Fruit fly (Drosophila melanogaster): ENCODE measurements around the gene mRpL21.

mRpL21 gene

DNA sequence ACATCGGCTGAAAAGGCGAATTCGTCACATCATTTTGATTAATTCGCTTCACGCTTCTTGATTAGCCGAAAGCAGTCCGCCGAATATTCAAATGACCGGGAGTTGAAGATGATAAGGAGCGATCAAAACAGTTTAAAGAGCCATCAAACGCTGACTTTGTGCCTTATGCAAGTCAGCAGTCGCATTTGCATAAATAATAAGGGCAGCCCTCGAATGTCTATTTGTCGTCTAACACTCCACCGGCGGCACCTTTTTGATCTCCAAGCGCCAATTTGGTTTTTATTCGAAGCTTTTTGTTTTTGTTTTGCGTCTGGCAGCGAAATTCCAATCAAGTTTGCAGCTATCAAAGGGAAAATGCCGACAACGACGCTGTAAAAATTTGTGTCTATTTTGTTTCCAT lies 29.2 kb downstream of the mRpL21 start:
- no peak for TF ChIP-seq CG9705 (GFP tag; optimal IDR thresholded peaks at IDR 0.05)

DNA sequence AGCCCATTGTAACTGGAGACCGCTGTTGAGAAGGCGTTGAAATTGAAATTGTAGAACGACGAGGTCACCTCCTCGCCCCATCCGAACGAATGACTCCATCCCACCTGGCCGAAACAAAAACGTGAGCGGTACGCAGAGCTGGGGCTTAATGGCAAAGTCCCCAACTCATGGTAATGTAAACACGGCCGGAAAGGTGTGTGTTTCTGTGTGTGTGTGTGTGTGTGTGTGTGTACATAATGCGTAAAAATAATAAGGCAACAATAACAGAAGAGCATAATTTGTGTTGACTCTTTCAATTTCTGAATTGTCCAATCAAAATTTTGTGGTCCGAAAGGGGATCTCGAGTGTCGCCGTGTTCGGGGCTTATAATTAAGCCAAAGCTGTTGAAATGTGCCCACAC lies 33.4 kb downstream of the mRpL21 start:
- TF ChIP-seq Mio (GFP tag; optimal IDR thresholded peaks at IDR 0.05) = no peak
- TF ChIP-seq Abd-B (GFP tag; optimal IDR thresholded peaks at IDR 0.05) = no peak
- TF ChIP-seq CG9705 (GFP tag; optimal IDR thresholded peaks at IDR 0.05) = no peak
- no peak for TF ChIP-seq dmrt93B (GFP tag; optimal IDR thresholded peaks at IDR 0.05)
- no peak for TF ChIP-seq psq (GFP tag; optimal IDR thresholded peaks at IDR 0.05)
- TF ChIP-seq usp (GFP tag; optimal IDR thresholded peaks at IDR 0.05) = no peak
- TF ChIP-seq dl (GFP tag; optimal IDR thresholded peaks at IDR 0.05; ENCODE audit: insufficient read depth in 1 of 2, partially characterized antibody in 2 of 2) = no peak
- no peak for TF ChIP-seq pan (optimal IDR thresholded peaks at IDR 0.05)
- TF ChIP-seq Jra (GFP tag; optimal IDR thresholded peaks at IDR 0.05) = no peak
- TF ChIP-seq brk (GFP tag; optimal IDR thresholded peaks at IDR 0.05) = no peak
- no peak for TF ChIP-seq dsf (GFP tag; optimal IDR thresholded peaks at IDR 0.05; ENCODE audit: borderline replicate concordance)
- TF ChIP-seq sv (GFP tag; optimal IDR thresholded peaks at IDR 0.05) = no peak
- no peak for TF ChIP-seq Dfd (GFP tag; optimal IDR thresholded peaks at IDR 0.05)
- TF ChIP-seq tai (GFP tag; optimal IDR thresholded peaks at IDR 0.05) = no peak
- no peak for TF ChIP-seq ey (GFP tag; optimal IDR thresholded peaks at IDR 0.05)
- no peak for TF ChIP-seq Hr83 (GFP tag; optimal IDR thresholded peaks at IDR 0.05; ENCODE audit: poor library complexity, severe bottlenecking)

DNA sequence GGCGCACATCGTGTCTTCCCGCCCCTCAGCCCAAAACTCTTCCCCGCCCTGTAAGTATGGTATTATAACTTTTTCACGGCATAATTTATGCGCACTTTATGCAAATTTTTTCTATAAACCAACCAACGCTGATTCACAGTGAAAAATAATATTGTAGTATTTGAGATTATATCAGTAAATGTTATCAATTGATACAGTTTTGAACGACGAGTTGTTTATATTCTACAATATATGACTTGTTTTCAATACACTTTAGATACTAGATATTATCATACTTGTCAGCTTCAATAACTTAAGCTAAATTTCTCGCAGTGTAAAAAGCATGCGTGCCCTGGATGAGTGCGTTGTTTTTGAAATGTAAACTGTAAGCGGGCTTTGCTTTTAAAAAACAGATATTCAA lies 38.5 kb downstream of the mRpL21 start:
- TF ChIP-seq pan (optimal IDR thresholded peaks at IDR 0.05) = no peak
- TF ChIP-seq ey (GFP tag; optimal IDR thresholded peaks at IDR 0.05) = no peak
- TF ChIP-seq HLH106 (tag; optimal IDR thresholded peaks at IDR 0.05) = no peak

DNA sequence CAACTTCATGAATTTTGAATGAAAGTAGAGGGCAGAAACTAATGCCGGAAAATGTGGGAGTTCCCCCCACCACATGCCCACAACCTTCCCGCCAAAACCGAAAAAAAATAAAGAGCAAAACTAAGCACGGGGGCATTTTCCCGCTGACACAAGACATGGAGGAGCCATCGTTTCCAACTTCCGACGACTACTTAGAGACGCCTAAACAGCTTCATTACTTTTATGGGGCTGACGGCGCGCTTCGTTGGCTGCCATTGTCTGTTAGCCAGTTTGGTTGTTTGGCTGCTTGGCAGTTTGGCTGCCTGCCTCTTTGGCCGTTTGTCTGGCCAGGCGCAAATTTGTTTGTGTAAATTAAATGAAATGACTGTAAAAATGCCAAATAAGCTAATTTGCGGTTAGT lies 40.6 kb downstream of the mRpL21 start:
- TF ChIP-seq Myc (optimal IDR thresholded peaks at IDR 0.05) = no peak
- no peak for TF ChIP-seq CrebA (GFP tag; optimal IDR thresholded peaks at IDR 0.05; ENCODE audit: borderline replicate concordance)
- TF ChIP-seq N (GFP tag; optimal IDR thresholded peaks at IDR 0.05) = no peak
- no peak for TF ChIP-seq GATAd (GFP tag; optimal IDR thresholded peaks at IDR 0.05)
- no peak for TF ChIP-seq Abd-B (GFP tag; optimal IDR thresholded peaks at IDR 0.05)
- no peak for TF ChIP-seq Vsx2 (GFP tag; optimal IDR thresholded peaks at IDR 0.05; ENCODE audit: partially characterized antibody)
- no peak for TF ChIP-seq Mio (GFP tag; optimal IDR thresholded peaks at IDR 0.05)
- no peak for TF ChIP-seq h (GFP tag; optimal IDR thresholded peaks at IDR 0.05)
- TF ChIP-seq Hr78 (GFP tag; optimal IDR thresholded peaks at IDR 0.05) = no peak
- no peak for TF ChIP-seq woc (GFP tag; optimal IDR thresholded peaks at IDR 0.05)
- TF ChIP-seq Jra (GFP tag; optimal IDR thresholded peaks at IDR 0.05) = no peak
- no peak for TF ChIP-seq psq (GFP tag; optimal IDR thresholded peaks at IDR 0.05)
- no peak for TF ChIP-seq usp (GFP tag; optimal IDR thresholded peaks at IDR 0.05)
- no peak for TF ChIP-seq jim (GFP tag; optimal IDR thresholded peaks at IDR 0.05)

- no peak for TF ChIP-seq brk (GFP tag; optimal IDR thresholded peaks at IDR 0.05)
- TF ChIP-seq usp (GFP tag; optimal IDR thresholded peaks at IDR 0.05) = no peak
- no peak for TF ChIP-seq Hr78 (GFP tag; optimal IDR thresholded peaks at IDR 0.05)
- TF ChIP-seq rgr (GFP tag; optimal IDR thresholded peaks at IDR 0.05) = no peak
- TF ChIP-seq fru (GFP tag; optimal IDR thresholded peaks at IDR 0.05) = no peak
- no peak for TF ChIP-seq ey (GFP tag; optimal IDR thresholded peaks at IDR 0.05)
- TF ChIP-seq Rel (GFP tag; optimal IDR thresholded peaks at IDR 0.05) = no peak
- TF ChIP-seq Rel (tag; optimal IDR thresholded peaks at IDR 0.05) = no peak
- TF ChIP-seq Myc (optimal IDR thresholded peaks at IDR 0.05) = no peak
- TF ChIP-seq lola (GFP tag; optimal IDR thresholded peaks at IDR 0.05) = no peak
- no peak for TF ChIP-seq Abd-B (GFP tag; optimal IDR thresholded peaks at IDR 0.05)
- no peak for TF ChIP-seq Jra (GFP tag; optimal IDR thresholded peaks at IDR 0.05)
- no peak for TF ChIP-seq HLH106 (tag; optimal IDR thresholded peaks at IDR 0.05)
- no peak for TF ChIP-seq sage (GFP tag; optimal IDR thresholded peaks at IDR 0.05)
- TF ChIP-seq dl (GFP tag; optimal IDR thresholded peaks at IDR 0.05; ENCODE audit: insufficient read depth in 1 of 2, partially characterized antibody in 2 of 2) = no peak
- no peak for TF ChIP-seq dsf (GFP tag; optimal IDR thresholded peaks at IDR 0.05; ENCODE audit: borderline replicate concordance)
Observed at dm6 chr3L:19205764-19206163, 49.1 kb downstream of the mRpL21 start.

DNA sequence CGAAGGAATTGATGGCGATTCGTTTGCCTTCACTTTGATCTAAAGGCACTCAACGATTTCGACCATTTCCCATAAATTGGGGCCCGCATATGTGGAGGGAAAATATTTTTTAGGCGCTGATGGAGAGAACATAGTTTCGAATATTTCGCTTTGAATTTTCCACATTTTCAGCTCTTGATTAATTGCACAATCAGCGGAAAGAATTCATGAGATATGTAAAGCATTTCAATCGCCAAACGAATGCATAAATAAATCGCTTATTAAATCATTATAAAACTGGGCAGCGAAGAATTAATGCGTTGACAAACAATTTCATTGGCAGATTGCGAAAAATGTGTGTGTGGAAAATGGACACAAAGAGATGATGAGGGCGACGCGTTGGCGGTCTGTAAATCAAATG lies 50.5 kb downstream of the mRpL21 start:
- no peak for TF ChIP-seq Hnf4 (GFP tag; optimal IDR thresholded peaks at IDR 0.05)
- no peak for TF ChIP-seq sv (GFP tag; optimal IDR thresholded peaks at IDR 0.05)
- no peak for TF ChIP-seq foxo (GFP tag; optimal IDR thresholded peaks at IDR 0.05)
- no peak for TF ChIP-seq Hr83 (GFP tag; optimal IDR thresholded peaks at IDR 0.05; ENCODE audit: poor library complexity, severe bottlenecking)
- TF ChIP-seq fru (GFP tag; optimal IDR thresholded peaks at IDR 0.05) = no peak
- TF ChIP-seq br (GFP tag; optimal IDR thresholded peaks at IDR 0.05) = no peak
- TF ChIP-seq Hr78 (GFP tag; optimal IDR thresholded peaks at IDR 0.05) = no peak
- TF ChIP-seq ey (GFP tag; optimal IDR thresholded peaks at IDR 0.05) = no peak
- no peak for TF ChIP-seq Myc (optimal IDR thresholded peaks at IDR 0.05)
- TF ChIP-seq Mio (GFP tag; optimal IDR thresholded peaks at IDR 0.05) = no peak
- no peak for TF ChIP-seq CG9705 (GFP tag; optimal IDR thresholded peaks at IDR 0.05)
- TF ChIP-seq Vsx2 (GFP tag; optimal IDR thresholded peaks at IDR 0.05; ENCODE audit: partially characterized antibody) = no peak
- no peak for TF ChIP-seq Abd-B (GFP tag; optimal IDR thresholded peaks at IDR 0.05)
- no peak for TF ChIP-seq Dfd (GFP tag; optimal IDR thresholded peaks at IDR 0.05)
